Fruit fly (Drosophila melanogaster) whole organism, embryonic: ENCODE results near the gene ZAP3.

Experiments
- ATbp ChIP-seq: fragments of 200-800 bp; sonication (Bioruptor generic); optimal IDR thresholded peaks from 2 replicates; lab custom pipeline; 2017; ENCODE audit warnings: missing biosample characterization, mild to moderate bottlenecking, missing genetic modification characterization, missing genetic modification reagents
- Asciz ChIP-seq: fragments of 200-800 bp; sonication (Bioruptor generic); optimal IDR thresholded peaks from 2 replicates; lab custom pipeline; 2017; ENCODE audit warnings: missing biosample characterization, mild to moderate bottlenecking, missing genetic modification characterization, missing genetic modification reagents
- Awh ChIP-seq: fragments of 200-800 bp; sonication (Bioruptor generic); IDR thresholded peaks from 2 replicates; pipeline ENCODE4, ENCODE4 v1.3.6; 2022; ENCODE audit warnings: missing biosample characterization, missing genetic modification characterization
- CG10321 ChIP-seq: fragments of 200-800 bp; sonication (Bioruptor generic); IDR thresholded peaks from 2 replicates; pipeline ENCODE4 v1.3.6; 2022; ENCODE audit warnings: missing biosample characterization, missing genetic modification characterization
- CG11247 ChIP-seq: fragments of 200-800 bp; sonication (Bioruptor generic); IDR thresholded peaks from 2 replicates; pipeline ENCODE4 v1.3.6; 2022; ENCODE audit warnings: missing biosample characterization, missing genetic modification characterization
- CG13894 ChIP-seq: fragments of 200-800 bp; sonication (Bioruptor generic); optimal IDR thresholded peaks from 3 replicates; lab custom pipeline; 2018; ENCODE audit warnings: missing biosample characterization, mild to moderate bottlenecking, missing genetic modification characterization, moderate library complexity
- CG15696 ChIP-seq: fragments of 200-800 bp; sonication (Bioruptor generic); optimal IDR thresholded peaks from 2 replicates; lab custom pipeline; 2019; ENCODE audit warnings: missing biosample characterization, mild to moderate bottlenecking, missing genetic modification characterization, moderate library complexity
- CG1603 ChIP-seq: fragments of 200-800 bp; sonication (Bioruptor generic); optimal IDR thresholded peaks from 2 replicates; lab custom pipeline; 2019; ENCODE audit warnings: missing biosample characterization, mild to moderate bottlenecking, missing genetic modification characterization, moderate library complexity
- CG16863 ChIP-seq: fragments of 200-800 bp; sonication (Bioruptor generic); optimal IDR thresholded peaks from 3 replicates; lab custom pipeline; 2016; ENCODE audit warnings: missing biosample characterization, missing genetic modification characterization
- CG17568 ChIP-seq: fragments of 200-800 bp; sonication (Bioruptor generic); optimal IDR thresholded peaks from 2 replicates; lab custom pipeline; 2018; ENCODE audit warnings: missing biosample characterization, mild to moderate bottlenecking, missing genetic modification characterization, moderate library complexity
- CG2875 ChIP-seq: fragments of 200-800 bp; sonication (Bioruptor generic); optimal IDR thresholded peaks from 2 replicates; lab custom pipeline; 2017; ENCODE audit warnings: missing biosample characterization, mild to moderate bottlenecking, missing genetic modification characterization, missing genetic modification reagents
- CG30431 ChIP-seq: fragments of 200-800 bp; sonication (Bioruptor generic); optimal IDR thresholded peaks from 2 replicates; lab custom pipeline; 2017; ENCODE audit warnings: missing biosample characterization, missing genetic modification characterization
- CG3163 ChIP-seq: fragments of 200-800 bp; sonication (Bioruptor generic); optimal IDR thresholded peaks from 3 replicates; lab custom pipeline; 2016; ENCODE audit warnings: missing biosample characterization, missing genetic modification characterization
- CG33557 ChIP-seq: fragments of 200-800 bp; sonication (Bioruptor generic); optimal IDR thresholded peaks from 2 replicates; lab custom pipeline; 2019; ENCODE audit warnings: missing biosample characterization, mild to moderate bottlenecking, missing genetic modification characterization, moderate library complexity
- CG3407 ChIP-seq: fragments of 200-800 bp; sonication (Bioruptor generic); optimal IDR thresholded peaks from 2 replicates; lab custom pipeline; 2018; ENCODE audit warnings: missing biosample characterization, mild to moderate bottlenecking, missing genetic modification characterization
- CG3995 ChIP-seq: fragments of 200-800 bp; sonication (Bioruptor generic); optimal IDR thresholded peaks from 3 replicates; lab custom pipeline; 2016; ENCODE audit warnings: missing biosample characterization, missing genetic modification characterization
- CG6813 ChIP-seq: fragments of 200-800 bp; sonication (Bioruptor generic); optimal IDR thresholded peaks from 2 replicates; lab custom pipeline; 2017; ENCODE audit warnings: missing biosample characterization, missing genetic modification characterization, mild to moderate bottlenecking, moderate library complexity, missing genetic modification reagents
- CG8924 ChIP-seq: fragments of 200-800 bp; optimal IDR thresholded peaks from 3 replicates; lab custom pipeline; 2019; ENCODE audit warnings: missing biosample characterization, mild to moderate bottlenecking, missing genetic modification characterization, moderate library complexity
- D19A ChIP-seq: fragments of 200-800 bp; optimal IDR thresholded peaks from 3 replicates; lab custom pipeline; 2019; ENCODE audit warnings: missing biosample characterization, mild to moderate bottlenecking, missing genetic modification characterization, moderate library complexity
- Ets65A ChIP-seq: fragments of 200-800 bp; sonication (Bioruptor generic); peaks from one replicate; lab custom pipeline; 2016; ENCODE audit warnings: missing biosample characterization, missing genetic modification characterization
- HLHmδ ChIP-seq: fragments of 200-800 bp; sonication (Bioruptor generic); optimal IDR thresholded peaks from 2 replicates; lab custom pipeline; 2018; ENCODE audit warnings: missing biosample characterization, mild to moderate bottlenecking, missing genetic modification characterization, moderate library complexity
- Lhr ChIP-seq: fragments of 200-800 bp; sonication (Bioruptor generic); optimal IDR thresholded peaks from 3 replicates; lab custom pipeline; 2017; ENCODE audit warnings: mild to moderate bottlenecking, missing biosample characterization, missing genetic modification reagents, missing genetic modification characterization
- Nf-YA ChIP-seq: fragments of 200-800 bp; sonication (Bioruptor generic); IDR thresholded peaks from 2 replicates; pipeline ENCODE4 v1.3.6; 2022; ENCODE audit warnings: missing biosample characterization, missing genetic modification characterization
- Optix ChIP-seq: fragments of 200-800 bp; sonication (Bioruptor generic); IDR thresholded peaks from 3 replicates; pipeline ENCODE4 v1.3.6; 2022; ENCODE audit warnings: missing biosample characterization, missing genetic modification characterization
- Sox100B ChIP-seq: fragments of 200-800 bp; sonication (Bioruptor generic); optimal IDR thresholded peaks from 3 replicates; lab custom pipeline; 2018; ENCODE audit warnings: missing biosample characterization, mild to moderate bottlenecking, missing genetic modification characterization
- Stat92E ChIP-seq, 3 experiments: fragments of >200 bp in 2 of 3; fragments of 200-800 bp in 1 of 3; sonication (Bioruptor generic) in 1 of 3; optimal IDR thresholded peaks; 2 replicates each; lab custom pipeline; 2017 to 2019; ENCODE audit warnings: missing biosample characterization in 3 of 3, missing genetic modification characterization in 3 of 3, mild to moderate bottlenecking in 1 of 3, moderate library complexity in 1 of 3
- Taf1 ChIP-seq: fragments of 200-800 bp; sonication (Bioruptor generic); IDR thresholded peaks from 2 replicates; pipeline ENCODE4 v1.3.6; 2022; ENCODE audit warnings: missing biosample characterization, missing genetic modification characterization
- Trl ChIP-seq, 3 experiments: fragments of >200 bp in 2 of 3; fragments of 200-800 bp in 1 of 3; sonication (Bioruptor generic) in 1 of 3; optimal IDR thresholded peaks; 2 replicates in 1 of 3; 3 replicates in 2 of 3; lab custom pipeline; 2016 to 2017; ENCODE audit warnings: missing biosample characterization in 1 of 3, missing genetic modification characterization in 1 of 3
- Xrp1 ChIP-seq: fragments of 200-800 bp; sonication (Bioruptor generic); IDR thresholded peaks from 2 replicates; pipeline ENCODE4 v1.3.6; 2022; ENCODE audit warnings: missing biosample characterization, missing genetic modification characterization
- ac ChIP-seq: fragments of 200-800 bp; sonication (Bioruptor generic); optimal IDR thresholded peaks from 3 replicates; lab custom pipeline; 2017; ENCODE audit warnings: missing biosample characterization, mild to moderate bottlenecking, missing genetic modification characterization
- ap ChIP-seq: fragments of 200-800 bp; sonication (Bioruptor generic); IDR thresholded peaks from 2 replicates; pipeline ENCODE4 v1.3.6; 2022; ENCODE audit warnings: missing biosample characterization, missing genetic modification characterization
- bab2 ChIP-seq: fragments of 200-800 bp; sonication (Bioruptor generic); optimal IDR thresholded peaks from 2 replicates; lab custom pipeline; 2016; ENCODE audit warnings: missing biosample characterization, missing genetic modification characterization
- bsh ChIP-seq, 2 experiments: fragments of 200-800 bp; sonication (Bioruptor generic); optimal IDR thresholded peaks; 2 replicates each; lab custom pipeline; 2017 to 2018; ENCODE audit warnings: mild to moderate bottlenecking in 2 of 2, missing biosample characterization in 2 of 2, missing genetic modification characterization in 2 of 2, moderate library complexity in 1 of 2
- chif ChIP-seq, 2 experiments: fragments of 200-800 bp; sonication (Bioruptor generic); optimal IDR thresholded peaks; 3 replicates each; lab custom pipeline; 2016; ENCODE audit warnings: missing biosample characterization in 2 of 2, missing genetic modification characterization in 2 of 2
- dmrt11E ChIP-seq: fragments of 200-800 bp; sonication (Bioruptor generic); optimal IDR thresholded peaks from 3 replicates; lab custom pipeline; 2018; ENCODE audit warnings: missing biosample characterization, mild to moderate bottlenecking, missing genetic modification characterization, moderate library complexity
- fd102C ChIP-seq: fragments of 200-800 bp; sonication (Bioruptor generic); optimal IDR thresholded peaks from 2 replicates; lab custom pipeline; 2018; ENCODE audit warnings: missing biosample characterization, mild to moderate bottlenecking, missing genetic modification characterization, moderate library complexity
- fd64A ChIP-seq: fragments of 200-800 bp; sonication (Bioruptor generic); optimal IDR thresholded peaks from 3 replicates; lab custom pipeline; 2018; ENCODE audit warnings: missing biosample characterization, mild to moderate bottlenecking, missing genetic modification characterization
- grn ChIP-seq: fragments of 200-800 bp; sonication (Bioruptor generic); optimal IDR thresholded peaks from 3 replicates; lab custom pipeline; 2017; ENCODE audit warnings: missing biosample characterization, missing genetic modification characterization
- gsb-n ChIP-seq: fragments of 200-800 bp; sonication (Bioruptor generic); optimal IDR thresholded peaks from 3 replicates; lab custom pipeline; 2018; ENCODE audit warnings: missing biosample characterization, mild to moderate bottlenecking, missing genetic modification characterization
- hkb ChIP-seq, 2 experiments: fragments of 200-800 bp in 1 of 2; fragments of >200 bp in 1 of 2; sonication (Bioruptor generic) in 1 of 2; IDR thresholded peaks in 1 of 2; optimal IDR thresholded peaks in 1 of 2; 2 replicates each; pipeline versions ENCODE4 v1.3.6 to Lab custom; 2017 to 2022; ENCODE audit warnings: missing biosample characterization in 1 of 2, missing genetic modification characterization in 1 of 2
- lab ChIP-seq: fragments of 200-800 bp; sonication (Bioruptor generic); optimal IDR thresholded peaks from 3 replicates; lab custom pipeline; 2017; ENCODE audit warnings: missing biosample characterization, missing genetic modification characterization, mild to moderate bottlenecking, moderate library complexity, missing genetic modification reagents
- pros ChIP-seq: fragments of 200-800 bp; sonication (Bioruptor generic); optimal IDR thresholded peaks from 3 replicates; lab custom pipeline; 2019; ENCODE audit warnings: missing biosample characterization, mild to moderate bottlenecking, missing genetic modification characterization, moderate library complexity
- sc ChIP-seq, 3 experiments: fragments of >200 bp in 2 of 3; fragments of 200-800 bp in 1 of 3; sonication (Bioruptor generic) in 1 of 3; optimal IDR thresholded peaks; 2 replicates in 2 of 3; 3 replicates in 1 of 3; lab custom pipeline; 2017; ENCODE audit warnings: mild to moderate bottlenecking in 1 of 3, missing biosample characterization in 1 of 3, missing genetic modification characterization in 1 of 3, missing genetic modification reagents in 1 of 3
- seq ChIP-seq: fragments of 200-800 bp; sonication (Bioruptor generic); IDR thresholded peaks from 2 replicates; pipeline ENCODE4 v1.3.6; 2022; ENCODE audit warnings: missing biosample characterization, missing genetic modification characterization
- shn ChIP-seq: fragments of 200-800 bp; sonication (Bioruptor generic); optimal IDR thresholded peaks from 3 replicates; lab custom pipeline; 2016; ENCODE audit warnings: missing biosample characterization, missing genetic modification characterization
- sqz ChIP-seq: fragments of 200-800 bp; sonication (Bioruptor generic); optimal IDR thresholded peaks from 3 replicates; lab custom pipeline; 2018; ENCODE audit warnings: missing biosample characterization, mild to moderate bottlenecking, missing genetic modification characterization

ZAP3 gene

DNA sequence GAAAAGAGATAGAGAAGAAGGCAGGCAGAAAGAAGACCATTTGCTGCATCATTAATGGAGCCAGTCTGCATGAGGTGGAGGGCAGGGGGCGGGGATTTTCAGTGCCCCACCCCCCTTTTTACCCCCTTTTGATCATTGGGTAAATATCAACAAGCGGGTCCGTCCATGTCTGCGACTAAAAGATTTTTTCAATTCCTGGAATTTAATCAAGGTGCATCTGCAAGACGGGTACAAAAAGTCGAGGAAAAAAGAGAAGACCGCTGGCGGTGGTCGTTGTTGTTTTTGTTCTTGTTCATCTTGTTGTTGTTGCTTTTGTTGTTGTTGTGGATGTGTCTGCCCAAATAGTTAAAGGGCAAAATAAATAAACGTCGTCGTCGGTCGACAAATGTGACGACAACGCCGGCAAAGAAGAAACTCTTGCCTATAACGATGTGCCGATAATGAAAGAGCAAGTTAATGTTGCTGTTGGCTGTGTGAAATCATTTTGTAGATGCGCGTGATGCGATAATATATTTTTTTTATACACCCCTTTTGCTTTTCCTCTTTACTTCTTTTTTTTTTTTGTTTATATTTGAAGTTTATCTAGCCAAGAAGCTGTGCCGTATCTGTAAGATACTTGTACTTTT, 33.4 kb upstream of the ZAP3 start (continued):
- peak; percentile 57 for TF ChIP-seq CG3407 (GFP tag; lab: Kevin White, UChicago)
- peak; percentile 45 for TF ChIP-seq ac (GFP tag; lab: Kevin White, UChicago)
- peak in 1 of 2 experiments; percentile 22 for TF ChIP-seq chif (GFP tag; optimal IDR thresholded peaks at IDR 0.05; lab: Kevin White, UChicago)
- peak; percentile 36 for TF ChIP-seq CG6813 (GFP tag; lab: Kevin White, UChicago)
- no peak for TF ChIP-seq hkb (optimal IDR thresholded peaks at IDR 0.05; lab: Kevin White, UChicago)
- TF ChIP-seq hkb (GFP tag; IDR thresholded peaks at IDR 0.05; lab: Robert Waterston, UW), result peak; percentile 37; the same call in 1 of the 2 replicates
- peak; percentile 81 for TF ChIP-seq ATbp (GFP tag; lab: Kevin White, UChicago)
- TF ChIP-seq CG17568 (GFP tag; lab: Kevin White, UChicago), result peak; percentile 4
- peak in 1 of 2 experiments; percentile 43 for TF ChIP-seq bsh (GFP tag; optimal IDR thresholded peaks at IDR 0.05; lab: Kevin White, UChicago)
- TF ChIP-seq CG15696 (tag; lab: Kevin White, UChicago), result peak; percentile 40
- TF ChIP-seq CG8924 (tag; lab: Kevin White, UChicago), result peak; percentile 10
- peak; percentile 77 for TF ChIP-seq Awh (GFP tag; lab: Robert Waterston, UW)
- TF ChIP-seq CG1603, result peak; percentile 38
- TF ChIP-seq CG13894 (tag; lab: Kevin White, UChicago), result no peak
- peak; percentile 7 for TF ChIP-seq CG30431 (GFP tag; lab: Kevin White, UChicago)
- TF ChIP-seq sqz (GFP tag; lab: Kevin White, UChicago), result peak; percentile 35
- peak; percentile 53 for TF ChIP-seq CG2875 (GFP tag; lab: Kevin White, UChicago)
- peak; percentile 12 for TF ChIP-seq Sox100B (GFP tag; lab: Kevin White, UChicago)
- no peak for TF ChIP-seq CG3995 (GFP tag; lab: Kevin White, UChicago)
- TF ChIP-seq grn (GFP tag; lab: Kevin White, UChicago), result peak; percentile 70
- 0 out of 2 replicates have a peak, but pooled peaks have one; percentile 8 for TF ChIP-seq CG10321 (GFP tag; lab: Robert Waterston, UW)
- no peak for TF ChIP-seq Trl (optimal IDR thresholded peaks at IDR 0.05; lab: Kevin White, UChicago)
- TF ChIP-seq Trl (GFP tag; optimal IDR thresholded peaks at IDR 0.05; lab: Kevin White, UChicago), result peak; percentile 36
- TF ChIP-seq gsb-n (tag; lab: Kevin White, UChicago), result peak; percentile 7
- peak; percentile 66 for TF ChIP-seq Xrp1 (GFP tag; lab: Robert Waterston, UW)
- peak; percentile 9 for TF ChIP-seq Ets65A (GFP tag; lab: Kevin White, UChicago)
- peak; percentile 20; the same call in 1 of the 2 replicates for TF ChIP-seq CG11247 (GFP tag; lab: Robert Waterston, UW)
- 0 out of 2 replicates have a peak, but pooled peaks have one; percentile 15 for TF ChIP-seq Nf-YA (GFP tag; lab: Robert Waterston, UW)
- TF ChIP-seq Stat92E (GFP tag; optimal IDR thresholded peaks at IDR 0.05; lab: Kevin White, UChicago), result peak in 1 of 3 experiments; percentile 98
- TF ChIP-seq pros (GFP tag; lab: Kevin White, UChicago), result peak; percentile 34
- peak; percentile 10 for TF ChIP-seq fd102C (GFP tag; lab: Kevin White, UChicago)
- TF ChIP-seq shn (GFP tag; lab: Kevin White, UChicago), result no peak
- no peak for TF ChIP-seq sc (optimal IDR thresholded peaks at IDR 0.05; lab: Kevin White, UChicago)
- peak; percentile 0 for TF ChIP-seq sc (GFP tag; optimal IDR thresholded peaks at IDR 0.05; lab: Kevin White, UChicago)
- TF ChIP-seq Taf1 (GFP tag; lab: Robert Waterston, UW), result no peak
- 0 out of 2 replicates have a peak, but pooled peaks have one; percentile 26 for TF ChIP-seq ap
- peak; percentile 5 for TF ChIP-seq bab2 (GFP tag; lab: Kevin White, UChicago)
- TF ChIP-seq CG33557 (GFP tag; lab: Kevin White, UChicago), result peak; percentile 44
- TF ChIP-seq Lhr, result peak; percentile 21
- TF ChIP-seq Asciz (GFP tag; lab: Kevin White, UChicago), result peak; percentile 67
- TF ChIP-seq fd64A, result peak; percentile 11
- TF ChIP-seq HLHmδ, result peak; percentile 34
- peak; percentile 51; the same call in 1 of the 3 replicates for TF ChIP-seq Optix (GFP tag; lab: Robert Waterston, UW)
- TF ChIP-seq D19A (tag; lab: Kevin White, UChicago), result peak; percentile 24
- TF ChIP-seq lab (GFP tag; lab: Kevin White, UChicago), result peak; percentile 27
- 0 out of 2 replicates have a peak, but pooled peaks have one; percentile 17 for TF ChIP-seq seq (GFP tag; lab: Robert Waterston, UW)
- TF ChIP-seq CG3163 (GFP tag; lab: Kevin White, UChicago), result no peak
- peak; percentile 10 for TF ChIP-seq dmrt11E (tag; lab: Kevin White, UChicago)
- peak; percentile 9 for TF ChIP-seq CG16863 (GFP tag; lab: Kevin White, UChicago)
